Worm (Caenorhabditis elegans) whole organism, L4 larva: ENCODE measurements around the gene F57F5.3.

Source experiments
- F37D6.2 ChIP-seq: sonication (generic microtip); optimal IDR thresholded peaks from 2 replicates; lab custom pipeline; 2016; ENCODE audit warnings: mild to moderate bottlenecking, missing genetic modification characterization, missing compliant biosample characterization
- F49E8.2 ChIP-seq: sonication (generic microtip); optimal IDR thresholded peaks from 2 replicates; lab custom pipeline; 2016; ENCODE audit warnings: missing compliant biosample characterization, mild to moderate bottlenecking, missing genetic modification characterization, borderline replicate concordance
- T26A8.4 ChIP-seq: fragments of 200-800 bp; sonication (Bioruptor generic); IDR thresholded peaks from 2 replicates; pipeline ENCODE4 v1.3.6; 2022; ENCODE audit warnings: missing genetic modification characterization, missing compliant biosample characterization
- ama-1 ChIP-seq: fragments of 150-350 bp; optimal IDR thresholded peaks from 2 replicates; lab custom pipeline; 2014; ENCODE audit warnings: inconsistent platforms, mixed read lengths
- attf-4 ChIP-seq: sonication (generic microtip); optimal IDR thresholded peaks from 3 replicates; lab custom pipeline; 2017; ENCODE audit warnings: missing biosample characterization, missing genetic modification characterization
- ceh-20 ChIP-seq: fragments of 200-800 bp; sonication (Bioruptor generic); IDR thresholded peaks from 2 replicates; pipeline ENCODE4 v1.3.6; 2022; ENCODE audit warnings: missing genetic modification reagents, missing genetic modification characterization, missing compliant biosample characterization
- cey-2 ChIP-seq: sonication (generic microtip); optimal IDR thresholded peaks from 3 replicates; lab custom pipeline; 2017; ENCODE audit warnings: missing genetic modification characterization, mild to moderate bottlenecking, missing compliant biosample characterization, antibody characterized with exemption, borderline replicate concordance; ENCODE audit not compliant: insufficient read depth
- daf-12 ChIP-seq: fragments of 150-350 bp; optimal IDR thresholded peaks from 2 replicates; lab custom pipeline; 2014; ENCODE audit warnings: missing biosample characterization, missing genetic modification reagents, missing genetic modification characterization
- duxl-1 ChIP-seq: sonication (generic microtip); optimal IDR thresholded peaks from 2 replicates; lab custom pipeline; 2016; ENCODE audit warnings: mild to moderate bottlenecking, missing genetic modification characterization, moderate library complexity, missing compliant biosample characterization; ENCODE audit not compliant: poor library complexity
- egl-27 ChIP-seq: sonication (generic microtip); optimal IDR thresholded peaks from 3 replicates; lab custom pipeline; 2017; ENCODE audit warnings: missing biosample characterization, missing genetic modification reagents, missing genetic modification characterization
- gei-8 ChIP-seq: fragments of 200-800 bp; sonication (Bioruptor generic); optimal IDR thresholded peaks from 2 replicates; lab custom pipeline; 2018; ENCODE audit warnings: mild to moderate bottlenecking, missing genetic modification characterization, missing compliant biosample characterization
- lin-15B ChIP-seq: fragments of 150-350 bp; sonication (generic microtip); optimal IDR thresholded peaks from 3 replicates; lab custom pipeline; 2014; ENCODE audit warnings: missing biosample characterization, missing genetic modification characterization
- lin-29 ChIP-seq: fragments of 200-800 bp; sonication (Bioruptor generic); IDR thresholded peaks from 2 replicates; pipeline ENCODE4 v1.3.6; 2022; ENCODE audit warnings: missing genetic modification reagents, missing genetic modification characterization, missing compliant biosample characterization
- lir-3 ChIP-seq: sonication (generic microtip); optimal IDR thresholded peaks from 2 replicates; lab custom pipeline; 2016; ENCODE audit warnings: mild to moderate bottlenecking, missing genetic modification characterization, missing compliant biosample characterization
- mdt-29 ChIP-seq: fragments of 200-800 bp; sonication (Bioruptor generic); IDR thresholded peaks from 2 replicates; pipeline ENCODE4 v1.3.6; 2022; ENCODE audit warnings: missing genetic modification reagents, missing genetic modification characterization, missing compliant biosample characterization
- mes-2 ChIP-seq: sonication (generic microtip); optimal IDR thresholded peaks from 2 replicates; lab custom pipeline; 2016; ENCODE audit warnings: missing genotype, mild to moderate bottlenecking, missing genetic modification characterization, missing compliant biosample characterization; ENCODE audit not compliant: poor library complexity, severe bottlenecking
- nhr-10 ChIP-seq: fragments of 150-350 bp; optimal IDR thresholded peaks from 2 replicates; lab custom pipeline; 2014; ENCODE audit warnings: missing biosample characterization, missing genetic modification characterization
- nhr-25 ChIP-seq: sonication (generic microtip); optimal IDR thresholded peaks from 2 replicates; lab custom pipeline; 2017; ENCODE audit warnings: missing genetic modification characterization, mild to moderate bottlenecking, missing compliant biosample characterization, antibody characterized with exemption, moderate library complexity, borderline replicate concordance; ENCODE audit not compliant: insufficient read depth
- nhr-42 ChIP-seq: fragments of 200-800 bp; sonication (Bioruptor generic); IDR thresholded peaks from 2 replicates; pipeline ENCODE4 v1.3.6; 2022; ENCODE audit warnings: missing genetic modification characterization, missing compliant biosample characterization
- nhr-76 ChIP-seq: fragments of 150-350 bp; optimal IDR thresholded peaks from 2 replicates; lab custom pipeline; 2014; ENCODE audit warnings: missing biosample characterization, missing genetic modification characterization
- pqm-1 ChIP-seq: sonication (generic microtip); optimal IDR thresholded peaks from 2 replicates; lab custom pipeline; 2017; ENCODE audit warnings: missing biosample characterization, missing genetic modification characterization
- skn-1 ChIP-seq: fragments of 150-350 bp; optimal IDR thresholded peaks from 2 replicates; lab custom pipeline; 2014; ENCODE audit warnings: missing biosample characterization, missing genetic modification characterization
- snpc-1.2 ChIP-seq: fragments of 200-800 bp; sonication (Bioruptor generic); IDR thresholded peaks from 2 replicates; pipeline ENCODE4 v1.3.6; 2022; ENCODE audit warnings: missing genetic modification reagents, missing genetic modification characterization, missing compliant biosample characterization
- snpc-4 ChIP-seq: fragments of 150-350 bp; optimal IDR thresholded peaks from 2 replicates; lab custom pipeline; 2014; ENCODE audit warnings: missing biosample characterization, missing genetic modification characterization
- tag-97 ChIP-seq: fragments of 200-800 bp; sonication (Bioruptor generic); IDR thresholded peaks from 2 replicates; pipeline ENCODE4 v1.3.6; 2022; ENCODE audit warnings: missing genetic modification characterization, missing compliant biosample characterization
- unc-39 ChIP-seq: sonication (generic microtip); optimal IDR thresholded peaks from 2 replicates; lab custom pipeline; 2017; ENCODE audit warnings: missing biosample characterization, missing genetic modification characterization
- unc-62 ChIP-seq, 3 experiments: fragments of 150-350 bp in 1 of 3; sonication (generic microtip); optimal IDR thresholded peaks in 2 of 3; peaks in 1 of 3; 1 replicate in 1 of 3; 2 replicates in 2 of 3; lab custom pipeline; 2014 to 2017; ENCODE audit warnings: missing biosample characterization in 3 of 3, missing genetic modification characterization in 3 of 3, missing genetic modification reagents in 3 of 3, missing genotype in 1 of 3
- zfp-3 ChIP-seq: fragments of 200-800 bp; sonication (Bioruptor generic); conservative IDR thresholded peaks from 2 replicates; pipeline ENCODE4 v1.3.6; 2022; ENCODE audit warnings: missing genetic modification reagents, missing genetic modification characterization, missing compliant biosample characterization
- zip-2 ChIP-seq: fragments of 150-350 bp; optimal IDR thresholded peaks from 2 replicates; lab custom pipeline; 2014; ENCODE audit warnings: missing biosample characterization, missing genetic modification characterization
- ztf-11 ChIP-seq: fragments of 150-350 bp; optimal IDR thresholded peaks from 2 replicates; lab custom pipeline; 2014; ENCODE audit warnings: missing biosample characterization, missing genetic modification characterization

F57F5.3 gene

ce11 chrV:12006495-12006894 is at the start of gene F57F5.3:
TSS of gene F57F5.3 (minus strand) at chrV:12006595.
- TF ChIP-seq pqm-1 (tag; lab: Kevin White, UChicago) (no peak), cey-2 (tag; lab: Kevin White, UChicago) (no peak), nhr-25 (tag; lab: Kevin White, UChicago) (no peak), F37D6.2 (tag; lab: Kevin White, UChicago) (no peak), mes-2 (tag; lab: Kevin White, UChicago) (no peak), unc-62 (GFP tag; optimal IDR thresholded peaks at IDR 0.05 in 1 of 2; lab: Kevin White, UChicago) (no peak), unc-62 (tag; optimal IDR thresholded peaks at IDR 0.05; lab: Kevin White, UChicago) (no peak), lin-15B (tag; lab: Kevin White, UChicago) (no peak), zfp-3 (GFP tag; lab: Robert Waterston, UW) (no peak)

- no peak for TF ChIP-seq zip-2 (tag; lab: Kevin White, UChicago)
- no peak for TF ChIP-seq F49E8.2 (tag; lab: Kevin White, UChicago)
- TF ChIP-seq lin-15B (tag; lab: Kevin White, UChicago), result no peak
- TF ChIP-seq nhr-10 (tag; lab: Kevin White, UChicago), result no peak
- no peak for TF ChIP-seq skn-1 (tag; lab: Kevin White, UChicago)
- TF ChIP-seq ceh-20 (GFP tag; lab: Robert Waterston, UW), result no peak
- no peak for TF ChIP-seq snpc-4 (tag; lab: Kevin White, UChicago)
- TF ChIP-seq mdt-29 (GFP tag; lab: Robert Waterston, UW), result no peak
- TF ChIP-seq duxl-1, result no peak
- no peak for TF ChIP-seq T26A8.4
- TF ChIP-seq unc-39, result no peak
- TF ChIP-seq ama-1, result no peak
- TF ChIP-seq gei-8 (GFP tag; lab: Kevin White, UChicago), result no peak
- no peak for TF ChIP-seq lir-3
- no peak for TF ChIP-seq nhr-76 (tag; lab: Kevin White, UChicago)
- no peak for TF ChIP-seq ztf-11
- no peak for TF ChIP-seq F37D6.2 (tag; lab: Kevin White, UChicago)
Measured at ce11 chrV:12053598-12053997, 47.2 kb upstream of the F57F5.3 start, which contains the start of gene F10C2.7. TSS of gene F10C2.7 (plus strand) at chrV:12053898.

DNA sequence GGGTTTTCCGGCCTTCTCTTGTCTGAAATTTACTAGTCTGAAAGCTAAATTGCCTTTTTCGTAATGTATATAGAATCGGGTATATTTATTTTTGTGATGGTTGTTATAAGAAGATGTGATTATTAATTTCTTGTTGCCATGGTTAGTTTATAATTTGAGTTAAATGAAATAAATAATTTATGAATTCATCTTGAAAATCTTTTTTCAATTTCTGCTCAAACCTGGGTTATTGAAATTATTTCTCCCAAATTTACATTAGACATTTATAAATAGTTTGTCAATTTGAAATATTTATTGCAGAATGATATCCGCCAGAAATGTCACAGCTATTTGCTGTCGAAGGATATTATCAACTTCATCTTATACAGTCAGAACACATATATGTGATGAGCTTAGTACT is 42.0 kb upstream of the F57F5.3 start, which contains the start of gene dars-2:
Gene dars-2 (plus strand): TSS at position 301 of the 400 bp plus-strand sequence.
- TF ChIP-seq unc-62 (GFP tag; optimal IDR thresholded peaks at IDR 0.05 in 1 of 2; lab: Kevin White, UChicago) (peak in 1 of 2 experiments; percentile 37), unc-62 (tag; optimal IDR thresholded peaks at IDR 0.05; lab: Kevin White, UChicago) (no peak), daf-12 (no peak)

DNA sequence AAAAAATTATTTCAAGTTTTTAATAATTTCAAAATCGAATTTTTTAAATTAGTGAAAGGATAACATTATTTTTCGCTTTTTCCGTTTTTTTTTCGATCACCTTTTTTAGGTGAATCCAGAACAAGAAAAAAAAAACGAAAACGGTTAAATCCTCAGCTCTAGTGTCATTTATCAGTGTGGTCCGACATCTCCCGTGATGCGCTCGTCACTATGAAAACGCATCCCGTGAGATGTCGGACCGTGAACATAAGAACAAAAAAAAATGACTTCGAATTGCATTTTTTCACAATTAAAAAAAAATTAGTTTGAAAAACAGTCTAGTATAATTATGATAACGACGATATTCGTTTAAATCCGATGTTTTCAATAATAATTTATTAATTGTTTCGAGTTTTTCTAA is 41.3 kb upstream of the F57F5.3 start:
- TF ChIP-seq tag-97 (no peak), attf-4 (no peak), ceh-20 (GFP tag; lab: Robert Waterston, UW) (no peak), nhr-42 (GFP tag; lab: Robert Waterston, UW) (no peak), snpc-1.2 (GFP tag; lab: Robert Waterston, UW) (no peak)

- no peak for TF ChIP-seq egl-27 (tag; lab: Kevin White, UChicago)
- no peak for TF ChIP-seq nhr-42 (GFP tag; lab: Robert Waterston, UW)
- TF ChIP-seq pqm-1 (tag; lab: Kevin White, UChicago), result no peak
- TF ChIP-seq lin-29 (GFP tag; lab: Robert Waterston, UW), result no peak
Measured at ce11 chrV:12045132-12045531, 38.7 kb upstream of the F57F5.3 start, which contains the start of gene F10C2.5. TSS of gene F10C2.5 (plus strand) at chrV:12045432.
